Fruit fly (Drosophila melanogaster) whole organism, embryonic: Measurements from ENCODE around the gene Tsp96F.

Experiments
- Asciz ChIP-seq: fragments of 200-800 bp; sonication (Bioruptor generic); optimal IDR thresholded peaks from 2 replicates; lab custom pipeline; 2017; ENCODE audit warnings: missing biosample characterization, mild to moderate bottlenecking, missing genetic modification characterization, missing genetic modification reagents
- CG11398 ChIP-seq: fragments of 200-800 bp; sonication (Bioruptor generic); optimal IDR thresholded peaks from 2 replicates; lab custom pipeline; 2016; ENCODE audit warnings: missing biosample characterization, missing genetic modification characterization
- CG12155 ChIP-seq: fragments of 200-800 bp; sonication (Bioruptor generic); optimal IDR thresholded peaks from 3 replicates; lab custom pipeline; 2016; ENCODE audit warnings: missing biosample characterization, missing genetic modification characterization
- CG12659 ChIP-seq: fragments of 200-800 bp; sonication (Bioruptor generic); optimal IDR thresholded peaks from 3 replicates; lab custom pipeline; 2017; ENCODE audit warnings: mild to moderate bottlenecking, missing biosample characterization, missing genetic modification reagents, missing genetic modification characterization
- CG13296 ChIP-seq: fragments of 200-800 bp; sonication (Bioruptor generic); optimal IDR thresholded peaks from 3 replicates; lab custom pipeline; 2018; ENCODE audit warnings: missing biosample characterization, mild to moderate bottlenecking, missing genetic modification characterization
- CG14050 ChIP-seq: fragments of 200-800 bp; sonication (Bioruptor generic); IDR thresholded peaks from 3 replicates; pipeline ENCODE4 v1.3.6; 2022; ENCODE audit warnings: missing biosample characterization, missing genetic modification characterization
- CG15269 ChIP-seq: fragments of 200-800 bp; sonication (Bioruptor generic); optimal IDR thresholded peaks from 2 replicates; lab custom pipeline; 2018; ENCODE audit warnings: missing biosample characterization, mild to moderate bottlenecking, missing genetic modification characterization, moderate library complexity
- CG15479 ChIP-seq: fragments of 200-800 bp; sonication (Bioruptor generic); optimal IDR thresholded peaks from 3 replicates; lab custom pipeline; 2019; ENCODE audit warnings: missing biosample characterization, mild to moderate bottlenecking, missing genetic modification characterization, moderate library complexity
- CG15696 ChIP-seq: fragments of 200-800 bp; sonication (Bioruptor generic); optimal IDR thresholded peaks from 2 replicates; lab custom pipeline; 2019; ENCODE audit warnings: missing biosample characterization, mild to moderate bottlenecking, missing genetic modification characterization, moderate library complexity
- CG17361 ChIP-seq: fragments of 200-800 bp; sonication (Bioruptor generic); IDR thresholded peaks from 3 replicates; pipeline ENCODE4 v1.3.6; 2022; ENCODE audit warnings: missing biosample characterization, missing genetic modification characterization
- CG18011 ChIP-seq: fragments of 200-800 bp; sonication (Bioruptor generic); optimal IDR thresholded peaks from 2 replicates; lab custom pipeline; 2017; ENCODE audit warnings: missing biosample characterization, missing genetic modification characterization, mild to moderate bottlenecking, moderate library complexity, missing genotype
- CG18262 ChIP-seq: fragments of 200-800 bp; optimal IDR thresholded peaks from 3 replicates; lab custom pipeline; 2019; ENCODE audit warnings: missing biosample characterization, mild to moderate bottlenecking, missing genetic modification characterization, moderate library complexity
- CG30403 ChIP-seq: fragments of 200-800 bp; sonication (Bioruptor generic); optimal IDR thresholded peaks from 3 replicates; lab custom pipeline; 2016; ENCODE audit warnings: missing biosample characterization, missing genetic modification characterization
- CG3726 ChIP-seq: fragments of 200-800 bp; sonication (Bioruptor generic); IDR thresholded peaks from 3 replicates; pipeline ENCODE4, ENCODE4 v1.3.6; 2022; ENCODE audit warnings: missing biosample characterization, missing genetic modification characterization
- CG4360 ChIP-seq: fragments of 200-800 bp; sonication (Bioruptor generic); IDR thresholded peaks from 2 replicates; pipeline ENCODE4 v1.3.6; 2022; ENCODE audit warnings: missing biosample characterization, missing genetic modification characterization
- CG5953 ChIP-seq: fragments of 200-800 bp; sonication (Bioruptor generic); IDR thresholded peaks from 2 replicates; pipeline ENCODE4 v1.3.6; 2022; ENCODE audit warnings: missing biosample characterization, missing genetic modification characterization
- CG7271 ChIP-seq: fragments of 200-800 bp; sonication (Bioruptor generic); optimal IDR thresholded peaks from 2 replicates; lab custom pipeline; 2018; ENCODE audit warnings: missing biosample characterization, mild to moderate bottlenecking, missing genetic modification characterization, moderate library complexity
- CG7745 ChIP-seq: fragments of 200-800 bp; sonication (Bioruptor generic); optimal IDR thresholded peaks from 2 replicates; lab custom pipeline; 2018; ENCODE audit warnings: missing biosample characterization, mild to moderate bottlenecking, missing genetic modification characterization, moderate library complexity
- CG8765 ChIP-seq: fragments of 200-800 bp; sonication (Bioruptor generic); IDR thresholded peaks from 2 replicates; pipeline ENCODE4 v1.3.6; 2022; ENCODE audit warnings: missing biosample characterization, missing genetic modification characterization
- CG9609 ChIP-seq: fragments of 200-800 bp; sonication (Bioruptor generic); optimal IDR thresholded peaks from 3 replicates; lab custom pipeline; 2016; ENCODE audit warnings: missing biosample characterization, missing genetic modification characterization
- CG9797 ChIP-seq: fragments of 200-800 bp; sonication (Bioruptor generic); optimal IDR thresholded peaks from 3 replicates; lab custom pipeline; 2018; ENCODE audit warnings: missing biosample characterization, mild to moderate bottlenecking, missing genetic modification characterization
- CG9932 ChIP-seq: fragments of 200-800 bp; sonication (Bioruptor generic); IDR thresholded peaks from 2 replicates; pipeline ENCODE4 v1.3.6; 2022; ENCODE audit warnings: missing biosample characterization, missing genetic modification characterization
- Dip3 ChIP-seq: fragments of 200-800 bp; sonication (Bioruptor generic); optimal IDR thresholded peaks from 3 replicates; lab custom pipeline; 2016; ENCODE audit warnings: missing biosample characterization, missing genetic modification characterization
- Dll ChIP-seq: fragments of 200-800 bp; sonication (Bioruptor generic); IDR thresholded peaks from 4 replicates; pipeline ENCODE4 v1.3.6; 2022; ENCODE audit warnings: missing biosample characterization, missing genetic modification characterization; ENCODE audit not compliant: partially characterized antibody
- Drgx ChIP-seq: fragments of 200-800 bp; sonication (Bioruptor generic); IDR thresholded peaks from 2 replicates; pipeline ENCODE4 v1.3.6; 2022; ENCODE audit warnings: missing biosample characterization, missing genetic modification characterization
- Ets97D ChIP-seq: fragments of 200-800 bp; sonication (Bioruptor generic); optimal IDR thresholded peaks from 3 replicates; lab custom pipeline; 2016; ENCODE audit warnings: missing biosample characterization, missing genetic modification characterization
- Fer1 ChIP-seq: fragments of 200-800 bp; sonication (Bioruptor generic); optimal IDR thresholded peaks from 2 replicates; lab custom pipeline; 2017; ENCODE audit warnings: missing biosample characterization, mild to moderate bottlenecking, missing genetic modification characterization
- GATAe ChIP-seq: fragments of 200-800 bp; sonication (Bioruptor generic); conservative IDR thresholded peaks from 2 replicates; pipeline ENCODE4 v1.3.6; 2022; ENCODE audit warnings: missing biosample characterization, missing genetic modification characterization
- HmgZ ChIP-seq: fragments of 200-800 bp; sonication (Bioruptor generic); optimal IDR thresholded peaks from 2 replicates; lab custom pipeline; 2018; ENCODE audit warnings: missing biosample characterization, mild to moderate bottlenecking, missing genetic modification characterization
- Hmr ChIP-seq: fragments of 200-800 bp; sonication (Bioruptor generic); optimal IDR thresholded peaks from 3 replicates; lab custom pipeline; 2017; ENCODE audit warnings: mild to moderate bottlenecking, missing biosample characterization, missing genetic modification reagents, missing genetic modification characterization
- Lhr ChIP-seq: fragments of 200-800 bp; sonication (Bioruptor generic); optimal IDR thresholded peaks from 3 replicates; lab custom pipeline; 2017; ENCODE audit warnings: mild to moderate bottlenecking, missing biosample characterization, missing genetic modification reagents, missing genetic modification characterization
- Oli ChIP-seq: fragments of 200-800 bp; sonication (Bioruptor generic); optimal IDR thresholded peaks from 2 replicates; lab custom pipeline; 2018; ENCODE audit warnings: missing biosample characterization, mild to moderate bottlenecking, missing genetic modification characterization, moderate library complexity
- Sin3A ChIP-seq: fragments of >200 bp; optimal IDR thresholded peaks from 2 replicates; lab custom pipeline; 2018
- Spps ChIP-seq: fragments of 200-800 bp; sonication (Bioruptor generic); optimal IDR thresholded peaks from 2 replicates; lab custom pipeline; 2018; ENCODE audit warnings: missing biosample characterization, mild to moderate bottlenecking, missing genetic modification characterization
- bbx ChIP-seq: fragments of 200-800 bp; sonication (Bioruptor generic); IDR thresholded peaks from 2 replicates; pipeline ENCODE4 v1.3.6; 2022; ENCODE audit warnings: missing biosample characterization, missing genetic modification characterization; ENCODE audit not compliant: partially characterized antibody
- emc ChIP-seq: fragments of 200-800 bp; sonication (Bioruptor generic); optimal IDR thresholded peaks from 2 replicates; lab custom pipeline; 2016; ENCODE audit warnings: missing biosample characterization, missing genetic modification characterization
- fu2 ChIP-seq: fragments of 200-800 bp; sonication (Bioruptor generic); optimal IDR thresholded peaks from 2 replicates; lab custom pipeline; 2016; ENCODE audit warnings: missing biosample characterization, missing genetic modification characterization
- gsb-n ChIP-seq: fragments of 200-800 bp; sonication (Bioruptor generic); optimal IDR thresholded peaks from 3 replicates; lab custom pipeline; 2018; ENCODE audit warnings: missing biosample characterization, mild to moderate bottlenecking, missing genetic modification characterization
- hb ChIP-seq: fragments of 200-800 bp; sonication (Bioruptor generic); IDR thresholded peaks from 3 replicates; pipeline ENCODE4 v1.3.6; 2022; ENCODE audit warnings: missing biosample characterization, missing genetic modification characterization; ENCODE audit not compliant: partially characterized antibody
- jumu ChIP-seq: fragments of 200-800 bp; sonication (Bioruptor generic); optimal IDR thresholded peaks from 3 replicates; lab custom pipeline; 2016; ENCODE audit warnings: missing biosample characterization, missing genetic modification characterization
- lab ChIP-seq: fragments of 200-800 bp; sonication (Bioruptor generic); optimal IDR thresholded peaks from 3 replicates; lab custom pipeline; 2017; ENCODE audit warnings: missing biosample characterization, missing genetic modification characterization, mild to moderate bottlenecking, moderate library complexity, missing genetic modification reagents
- pfk ChIP-seq: fragments of 200-800 bp; sonication (Bioruptor generic); optimal IDR thresholded peaks from 2 replicates; lab custom pipeline; 2018; ENCODE audit warnings: missing biosample characterization, mild to moderate bottlenecking, missing genetic modification characterization, moderate library complexity
- pho ChIP-seq: fragments of 200-800 bp; sonication (Bioruptor generic); optimal IDR thresholded peaks from 2 replicates; lab custom pipeline; 2016; ENCODE audit warnings: missing biosample characterization, missing genetic modification characterization
- row ChIP-seq: fragments of 200-800 bp; sonication (Bioruptor generic); IDR thresholded peaks from 3 replicates; pipeline ENCODE4 v1.3.6; 2022; ENCODE audit warnings: missing biosample characterization, missing genetic modification characterization
- salm ChIP-seq: fragments of 200-800 bp; sonication (Bioruptor generic); optimal IDR thresholded peaks from 2 replicates; lab custom pipeline; 2018; ENCODE audit warnings: missing biosample characterization, mild to moderate bottlenecking, missing genetic modification characterization
- slbo ChIP-seq: fragments of 200-800 bp; sonication (Bioruptor generic); IDR thresholded peaks from 2 replicates; pipeline ENCODE4 v1.3.6; 2022; ENCODE audit warnings: missing biosample characterization, missing genetic modification characterization
- sna ChIP-seq: fragments of 200-800 bp; sonication (Bioruptor generic); IDR thresholded peaks from 2 replicates; pipeline ENCODE4 v1.3.6; 2022; ENCODE audit warnings: missing biosample characterization, missing genetic modification characterization; ENCODE audit not compliant: partially characterized antibody
- tap ChIP-seq: fragments of 200-800 bp; optimal IDR thresholded peaks from 3 replicates; lab custom pipeline; 2019; ENCODE audit warnings: missing biosample characterization, mild to moderate bottlenecking, missing genetic modification characterization, moderate library complexity
- twi ChIP-seq: fragments of 200-800 bp; optimal IDR thresholded peaks from 2 replicates; lab custom pipeline; 2019; ENCODE audit warnings: missing biosample characterization, mild to moderate bottlenecking, missing genetic modification characterization, moderate library complexity

Gene Tsp96F

DNA sequence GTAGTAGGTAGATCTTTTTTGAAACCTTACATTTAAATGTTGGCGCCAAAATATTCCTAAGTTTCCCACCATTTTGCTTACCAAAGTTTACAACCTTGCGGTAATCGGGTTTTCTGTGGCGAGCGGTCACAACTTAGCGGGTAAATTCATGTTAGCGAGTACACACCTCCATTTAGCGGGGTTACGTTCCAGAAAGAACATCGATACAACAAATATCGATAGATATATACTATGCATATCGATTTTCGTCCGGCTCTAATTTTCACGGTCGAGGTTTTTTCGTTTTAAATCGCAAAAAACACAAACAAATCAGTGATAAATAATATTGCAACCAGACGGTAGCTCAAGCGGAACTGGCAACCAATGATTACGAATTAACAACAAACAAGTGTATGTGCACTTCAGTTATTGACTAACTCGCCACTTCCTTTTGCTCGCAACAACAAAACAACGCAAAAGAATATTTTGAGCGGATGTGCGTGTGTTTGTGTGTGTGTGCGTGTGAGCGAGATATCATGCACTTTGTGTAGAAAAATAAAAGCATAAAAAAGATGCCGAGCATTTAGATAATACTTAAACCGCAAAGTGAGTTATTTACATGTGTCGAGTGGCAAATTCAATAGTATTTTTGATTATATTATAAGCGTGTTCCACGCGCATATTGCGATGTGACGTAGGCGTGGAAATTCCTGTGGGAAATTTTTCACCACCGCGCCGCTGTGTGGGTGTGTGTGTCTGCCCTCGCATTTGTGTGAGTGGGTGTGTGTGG, 7.3 kb upstream of the Tsp96F start, which contains the start of gene Lnk:
Gene Lnk, plus strand, starts transcription at position 236 of the 769 bp plus-strand sequence.
- TF ChIP-seq Dll: peak; percentile 84
- TF ChIP-seq CG13296 (GFP tag; lab: Kevin White, UChicago): peak; percentile 20
- TF ChIP-seq Fer1 (GFP tag; lab: Kevin White, UChicago): peak; percentile 42
- peak; percentile 95 for TF ChIP-seq bbx (GFP tag; lab: Robert Waterston, UW)
- no peak for TF ChIP-seq CG18011 (GFP tag; lab: Kevin White, UChicago)
- peak; percentile 64 for TF ChIP-seq gsb-n (tag; lab: Kevin White, UChicago)
- TF ChIP-seq Sin3A (lab: Kevin White, UChicago): peak; percentile 79
- TF ChIP-seq HmgZ (tag; lab: Kevin White, UChicago): peak; percentile 84
- peak; percentile 31; the same call in 1 of the 2 replicates for TF ChIP-seq Drgx (GFP tag; lab: Robert Waterston, UW)
- TF ChIP-seq Dip3 (GFP tag; lab: Kevin White, UChicago): no peak
- no peak for TF ChIP-seq CG15696
- peak; percentile 61 for TF ChIP-seq Hmr (GFP tag; lab: Kevin White, UChicago)
- peak; percentile 21; the same call in 1 of the 2 replicates for TF ChIP-seq slbo (GFP tag; lab: Robert Waterston, UW)
- no peak for TF ChIP-seq Asciz (GFP tag; lab: Kevin White, UChicago)
- 0 out of 3 replicates have a peak, but pooled peaks have one; percentile 7 for TF ChIP-seq row
- TF ChIP-seq CG15269: no peak
- peak; percentile 70 for TF ChIP-seq sna
- no peak for TF ChIP-seq lab (GFP tag; lab: Kevin White, UChicago)
- peak; percentile 26 for TF ChIP-seq pho (GFP tag; lab: Kevin White, UChicago)
- TF ChIP-seq CG12659 (GFP tag; lab: Kevin White, UChicago): peak; percentile 73
- TF ChIP-seq Ets97D (GFP tag; lab: Kevin White, UChicago): peak; percentile 90
- TF ChIP-seq CG9932: peak; percentile 69
- no peak for TF ChIP-seq salm (tag; lab: Kevin White, UChicago)
- peak; percentile 15 for TF ChIP-seq fu2
- TF ChIP-seq jumu: no peak
- no peak for TF ChIP-seq Oli (tag; lab: Kevin White, UChicago)
- TF ChIP-seq CG17361 (GFP tag; lab: Robert Waterston, UW): peak; percentile 28; the same call in 2 of the 3 replicates
- TF ChIP-seq CG7271 (tag; lab: Kevin White, UChicago): peak; percentile 9
- no peak for TF ChIP-seq CG3726 (GFP tag; lab: Robert Waterston, UW)
- TF ChIP-seq CG30403 (GFP tag; lab: Kevin White, UChicago): peak; percentile 3
- no peak for TF ChIP-seq emc (GFP tag; lab: Kevin White, UChicago)
- TF ChIP-seq twi (tag; lab: Kevin White, UChicago): no peak
- TF ChIP-seq Spps (tag; lab: Kevin White, UChicago): no peak
- peak; percentile 83 for TF ChIP-seq hb
- TF ChIP-seq CG8765 (GFP tag; lab: Robert Waterston, UW): peak; percentile 8; the same call in 1 of the 2 replicates
- TF ChIP-seq CG9797 (GFP tag; lab: Kevin White, UChicago): peak; percentile 79
- TF ChIP-seq GATAe: no peak
- TF ChIP-seq CG5953 (GFP tag; lab: Robert Waterston, UW): no peak
- TF ChIP-seq CG18262 (tag; lab: Kevin White, UChicago): no peak
- TF ChIP-seq CG7745 (tag; lab: Kevin White, UChicago): no peak
- no peak for TF ChIP-seq CG11398
- TF ChIP-seq CG14050 (GFP tag; lab: Robert Waterston, UW): no peak
- TF ChIP-seq CG9609 (GFP tag; lab: Kevin White, UChicago): peak; percentile 21
- peak; percentile 17 for TF ChIP-seq CG15479 (GFP tag; lab: Kevin White, UChicago)
- TF ChIP-seq tap (tag; lab: Kevin White, UChicago): no peak
- peak; percentile 34; the same call in 1 of the 2 replicates for TF ChIP-seq CG4360
- TF ChIP-seq pfk (GFP tag; lab: Kevin White, UChicago): no peak
- TF ChIP-seq Lhr (GFP tag; lab: Kevin White, UChicago): peak; percentile 89
- peak; percentile 17 for TF ChIP-seq CG12155 (GFP tag; lab: Kevin White, UChicago)
